Worm (Caenorhabditis elegans) whole organism, mixed stage, embryonic: ENCODE results near the gene B0524.5.

Experiments
- blmp-1 ChIP-seq: fragments of 150-350 bp; optimal IDR thresholded peaks from 2 replicates; lab custom pipeline; 2014; ENCODE audit warnings: missing biosample characterization, missing genetic modification characterization
- ceh-83 ChIP-seq: fragments of 200-800 bp; sonication (Bioruptor generic); optimal IDR thresholded peaks from 2 replicates; lab custom pipeline; 2018; ENCODE audit warnings: mild to moderate bottlenecking, missing genetic modification characterization, missing compliant biosample characterization
- drap-1 ChIP-seq: fragments of 200-800 bp; sonication (Bioruptor generic); optimal IDR thresholded peaks from 3 replicates; lab custom pipeline; 2018; ENCODE audit warnings: mild to moderate bottlenecking, missing genetic modification characterization, missing compliant biosample characterization
- ham-2 ChIP-seq: fragments of 200-800 bp; sonication (Bioruptor generic); optimal IDR thresholded peaks from 2 replicates; lab custom pipeline; 2018; ENCODE audit warnings: mild to moderate bottlenecking, missing genetic modification characterization, missing compliant biosample characterization
- lin-13 ChIP-seq: fragments of 150-350 bp; optimal IDR thresholded peaks from 2 replicates; lab custom pipeline; 2014; ENCODE audit warnings: missing biosample characterization, missing genetic modification characterization
- nhr-12 ChIP-seq: fragments of 150-350 bp; optimal IDR thresholded peaks from 2 replicates; lab custom pipeline; 2014; ENCODE audit warnings: missing biosample characterization, missing genetic modification characterization
- nhr-237 ChIP-seq: fragments of 150-350 bp; optimal IDR thresholded peaks from 2 replicates; lab custom pipeline; 2014; ENCODE audit warnings: missing biosample characterization, missing genetic modification characterization
- nhr-28 ChIP-seq: fragments of 150-350 bp; optimal IDR thresholded peaks from 2 replicates; lab custom pipeline; 2014; ENCODE audit warnings: missing biosample characterization, missing genetic modification characterization
- pha-4 ChIP-seq: fragments of 150-350 bp; optimal IDR thresholded peaks from 2 replicates; lab custom pipeline; 2018; ENCODE audit warnings: missing biosample characterization, missing genetic modification reagents, missing genetic modification characterization
- sem-2 ChIP-seq: fragments of 200-800 bp; sonication (Bioruptor generic); optimal IDR thresholded peaks from 2 replicates; lab custom pipeline; 2018; ENCODE audit warnings: mild to moderate bottlenecking, missing genetic modification characterization, missing compliant biosample characterization
- tbx-8 ChIP-seq: fragments of 200-800 bp; sonication (Bioruptor generic); optimal IDR thresholded peaks from 2 replicates; lab custom pipeline; 2018; ENCODE audit warnings: mild to moderate bottlenecking, missing genetic modification characterization, moderate library complexity, missing compliant biosample characterization
- unc-39 ChIP-seq: fragments of 150-350 bp; optimal IDR thresholded peaks from 2 replicates; lab custom pipeline; 2014; ENCODE audit warnings: missing biosample characterization, missing genetic modification characterization
- zip-8 ChIP-seq: fragments of 150-350 bp; optimal IDR thresholded peaks from 2 replicates; lab custom pipeline; 2014; ENCODE audit warnings: missing biosample characterization, missing genetic modification characterization
- ztf-11 ChIP-seq: fragments of 150-350 bp; optimal IDR thresholded peaks from 2 replicates; lab custom pipeline; 2014; ENCODE audit warnings: missing biosample characterization, missing genetic modification characterization

ce11 chrIII:1882678-1883077 is 11.0 kb downstream of the B0524.5 start:
- TF ChIP-seq drap-1 (GFP tag; lab: Kevin White, UChicago): no peak
- TF ChIP-seq blmp-1: no peak
- no peak for TF ChIP-seq nhr-28 (tag; lab: Kevin White, UChicago)
- TF ChIP-seq lin-13: no peak
- no peak for TF ChIP-seq ztf-11
- no peak for TF ChIP-seq pha-4 (tag; lab: Kevin White, UChicago)
- TF ChIP-seq nhr-12 (tag; lab: Kevin White, UChicago): no peak
- no peak for TF ChIP-seq tbx-8 (GFP tag; lab: Kevin White, UChicago)
- no peak for TF ChIP-seq unc-39
- no peak for TF ChIP-seq nhr-237 (tag; lab: Kevin White, UChicago)
- no peak for TF ChIP-seq zip-8 (tag; lab: Kevin White, UChicago)
- no peak for TF ChIP-seq ceh-83
- no peak for TF ChIP-seq sem-2 (GFP tag; lab: Kevin White, UChicago)
- no peak for TF ChIP-seq ham-2 (GFP tag; lab: Kevin White, UChicago)
